Fruit fly (Drosophila melanogaster) whole organism, embryonic: ENCODE measurements around the gene CG8952.
A peak's percentile ranks its signal among the peaks of the same experiment; 100 is the strongest.

ENCODE experiments used
- ATbp ChIP-seq: fragments of 200-800 bp; sonication (Bioruptor generic); optimal IDR thresholded peaks from 2 replicates; lab custom pipeline; 2017; ENCODE audit warnings: missing biosample characterization, mild to moderate bottlenecking, missing genetic modification characterization, missing genetic modification reagents
- Ada2b ChIP-seq: fragments of 200-800 bp; sonication (Bioruptor generic); IDR thresholded peaks from 2 replicates; pipeline ENCODE4 v1.3.6; 2022; ENCODE audit warnings: missing biosample characterization, missing genetic modification characterization
- Awh ChIP-seq: fragments of 200-800 bp; sonication (Bioruptor generic); IDR thresholded peaks from 2 replicates; pipeline ENCODE4, ENCODE4 v1.3.6; 2022; ENCODE audit warnings: missing biosample characterization, missing genetic modification characterization
- CG10147 ChIP-seq: fragments of 200-800 bp; sonication (Bioruptor generic); optimal IDR thresholded peaks from 2 replicates; lab custom pipeline; 2019; ENCODE audit warnings: missing biosample characterization, mild to moderate bottlenecking, missing genetic modification characterization, moderate library complexity
- CG10654 ChIP-seq: fragments of 200-800 bp; sonication (Bioruptor generic); optimal IDR thresholded peaks from 2 replicates; lab custom pipeline; 2016; ENCODE audit warnings: missing biosample characterization, missing genetic modification characterization
- CG10979 ChIP-seq: fragments of 200-800 bp; sonication (Bioruptor generic); optimal IDR thresholded peaks from 2 replicates; lab custom pipeline; 2018; ENCODE audit warnings: missing biosample characterization, mild to moderate bottlenecking, missing genetic modification characterization, moderate library complexity
- CG11085 ChIP-seq: fragments of 200-800 bp; sonication (Bioruptor generic); IDR thresholded peaks from 2 replicates; pipeline ENCODE4 v1.3.6; 2022; ENCODE audit warnings: missing biosample characterization, missing genetic modification characterization
- CG11456 ChIP-seq: fragments of 200-800 bp; sonication (Bioruptor generic); IDR thresholded peaks from 3 replicates; pipeline ENCODE4 v1.3.6; 2022; ENCODE audit warnings: missing biosample characterization, missing genetic modification characterization
- CG12071 ChIP-seq: fragments of 200-800 bp; sonication (Bioruptor generic); optimal IDR thresholded peaks from 3 replicates; lab custom pipeline; 2018; ENCODE audit warnings: missing biosample characterization, mild to moderate bottlenecking, missing genetic modification characterization
- CG12155 ChIP-seq: fragments of 200-800 bp; sonication (Bioruptor generic); optimal IDR thresholded peaks from 3 replicates; lab custom pipeline; 2016; ENCODE audit warnings: missing biosample characterization, missing genetic modification characterization
- CG15514 ChIP-seq: fragments of 200-800 bp; sonication (Bioruptor generic); optimal IDR thresholded peaks from 3 replicates; lab custom pipeline; 2017; ENCODE audit warnings: missing biosample characterization, missing genetic modification characterization, mild to moderate bottlenecking, moderate library complexity, missing genetic modification reagents
- CG16813 ChIP-seq: fragments of 200-800 bp; sonication (Bioruptor generic); IDR thresholded peaks from 3 replicates; pipeline ENCODE4 v1.3.6; 2022; ENCODE audit warnings: missing biosample characterization, missing genetic modification characterization; ENCODE audit not compliant: partially characterized antibody
- CG18011 ChIP-seq: fragments of 200-800 bp; sonication (Bioruptor generic); optimal IDR thresholded peaks from 2 replicates; lab custom pipeline; 2017; ENCODE audit warnings: missing biosample characterization, missing genetic modification characterization, mild to moderate bottlenecking, moderate library complexity, missing genotype
- CG2678 ChIP-seq: fragments of 200-800 bp; sonication (Bioruptor generic); optimal IDR thresholded peaks from 3 replicates; lab custom pipeline; 2019; ENCODE audit warnings: missing biosample characterization, mild to moderate bottlenecking, missing genetic modification characterization, moderate library complexity
- CG32767 ChIP-seq: fragments of 200-800 bp; sonication (Bioruptor generic); IDR thresholded peaks from 2 replicates; pipeline ENCODE4 v1.3.6; 2022; ENCODE audit warnings: missing biosample characterization, missing genetic modification characterization
- CG42726 ChIP-seq: fragments of 200-800 bp; sonication (Bioruptor generic); IDR thresholded peaks from 2 replicates; pipeline ENCODE4 v1.3.6; 2022; ENCODE audit warnings: missing biosample characterization, missing genetic modification characterization; ENCODE audit not compliant: partially characterized antibody
- CG6854 ChIP-seq: fragments of 200-800 bp; sonication (Bioruptor generic); optimal IDR thresholded peaks from 3 replicates; lab custom pipeline; 2017; ENCODE audit warnings: missing biosample characterization, mild to moderate bottlenecking, missing genetic modification characterization
- CG8281 ChIP-seq: fragments of 200-800 bp; sonication (Bioruptor generic); optimal IDR thresholded peaks from 2 replicates; lab custom pipeline; 2018; ENCODE audit warnings: missing biosample characterization, mild to moderate bottlenecking, missing genetic modification characterization, moderate library complexity
- CG8924 ChIP-seq: fragments of 200-800 bp; optimal IDR thresholded peaks from 3 replicates; lab custom pipeline; 2019; ENCODE audit warnings: missing biosample characterization, mild to moderate bottlenecking, missing genetic modification characterization, moderate library complexity
- CG9932 ChIP-seq: fragments of 200-800 bp; sonication (Bioruptor generic); IDR thresholded peaks from 2 replicates; pipeline ENCODE4 v1.3.6; 2022; ENCODE audit warnings: missing biosample characterization, missing genetic modification characterization
- Chrac-16 ChIP-seq: fragments of 200-800 bp; sonication (Bioruptor generic); optimal IDR thresholded peaks from 3 replicates; lab custom pipeline; 2016; ENCODE audit warnings: missing biosample characterization, missing genetic modification characterization
- Dll ChIP-seq: fragments of 200-800 bp; sonication (Bioruptor generic); IDR thresholded peaks from 4 replicates; pipeline ENCODE4 v1.3.6; 2022; ENCODE audit warnings: missing biosample characterization, missing genetic modification characterization; ENCODE audit not compliant: partially characterized antibody
- Ets65A ChIP-seq: fragments of 200-800 bp; sonication (Bioruptor generic); peaks from one replicate; lab custom pipeline; 2016; ENCODE audit warnings: missing biosample characterization, missing genetic modification characterization
- Fer1 ChIP-seq: fragments of 200-800 bp; sonication (Bioruptor generic); optimal IDR thresholded peaks from 2 replicates; lab custom pipeline; 2017; ENCODE audit warnings: missing biosample characterization, mild to moderate bottlenecking, missing genetic modification characterization
- H15 ChIP-seq: fragments of 200-800 bp; sonication (Bioruptor generic); IDR thresholded peaks from 3 replicates; pipeline ENCODE4 v1.3.6; 2022; ENCODE audit warnings: missing biosample characterization, missing genetic modification characterization
- HLH54F ChIP-seq: fragments of 200-800 bp; sonication (Bioruptor generic); optimal IDR thresholded peaks from 3 replicates; lab custom pipeline; 2016; ENCODE audit warnings: missing biosample characterization, missing genetic modification characterization
- Hmr ChIP-seq: fragments of 200-800 bp; sonication (Bioruptor generic); optimal IDR thresholded peaks from 3 replicates; lab custom pipeline; 2017; ENCODE audit warnings: mild to moderate bottlenecking, missing biosample characterization, missing genetic modification reagents, missing genetic modification characterization
- Hr3 ChIP-seq: fragments of 200-800 bp; sonication (Bioruptor generic); optimal IDR thresholded peaks from 3 replicates; lab custom pipeline; 2016; ENCODE audit warnings: missing biosample characterization, missing genetic modification characterization
- Hr51 ChIP-seq, 2 experiments: fragments of 200-800 bp; sonication (Bioruptor generic); optimal IDR thresholded peaks; 2 replicates in 1 of 2; 3 replicates in 1 of 2; lab custom pipeline; 2016 to 2018; ENCODE audit warnings: missing biosample characterization in 2 of 2, missing genetic modification characterization in 2 of 2, mild to moderate bottlenecking in 1 of 2, moderate library complexity in 1 of 2
- NC2β ChIP-seq: fragments of 200-800 bp; sonication (Bioruptor generic); optimal IDR thresholded peaks from 2 replicates; lab custom pipeline; 2016; ENCODE audit warnings: missing biosample characterization, missing genetic modification characterization
- NfI ChIP-seq: fragments of 200-800 bp; sonication (Bioruptor generic); optimal IDR thresholded peaks from 3 replicates; lab custom pipeline; 2018; ENCODE audit warnings: missing biosample characterization, mild to moderate bottlenecking, missing genetic modification characterization, moderate library complexity
- Optix ChIP-seq: fragments of 200-800 bp; sonication (Bioruptor generic); IDR thresholded peaks from 3 replicates; pipeline ENCODE4 v1.3.6; 2022; ENCODE audit warnings: missing biosample characterization, missing genetic modification characterization
- Rx ChIP-seq: fragments of 200-800 bp; sonication (Bioruptor generic); IDR thresholded peaks from 2 replicates; pipeline ENCODE4 v1.3.6; 2022; ENCODE audit warnings: missing biosample characterization, missing genetic modification characterization
- br ChIP-seq: fragments of >200 bp; optimal IDR thresholded peaks from 2 replicates; lab custom pipeline; 2017
- chinmo ChIP-seq: fragments of 200-800 bp; sonication (Bioruptor generic); IDR thresholded peaks from 4 replicates; pipeline ENCODE4 v1.3.6; 2022; ENCODE audit warnings: missing biosample characterization, missing genetic modification characterization; ENCODE audit not compliant: partially characterized antibody
- da ChIP-seq: fragments of 200-800 bp; sonication (Bioruptor generic); optimal IDR thresholded peaks from 2 replicates; lab custom pipeline; 2016; ENCODE audit warnings: missing biosample characterization, missing genetic modification characterization
- gsb ChIP-seq: fragments of 200-800 bp; sonication (Bioruptor generic); IDR thresholded peaks from 2 replicates; pipeline ENCODE4 v1.3.6; 2022; ENCODE audit warnings: missing biosample characterization, missing genetic modification characterization
- hb ChIP-seq: fragments of 200-800 bp; sonication (Bioruptor generic); IDR thresholded peaks from 3 replicates; pipeline ENCODE4 v1.3.6; 2022; ENCODE audit warnings: missing biosample characterization, missing genetic modification characterization; ENCODE audit not compliant: partially characterized antibody
- jigr1 ChIP-seq: fragments of 200-800 bp; sonication (Bioruptor generic); IDR thresholded peaks from 3 replicates; pipeline ENCODE4 v1.3.6; 2022; ENCODE audit warnings: missing biosample characterization, missing genetic modification characterization
- lab ChIP-seq: fragments of 200-800 bp; sonication (Bioruptor generic); optimal IDR thresholded peaks from 3 replicates; lab custom pipeline; 2017; ENCODE audit warnings: missing biosample characterization, missing genetic modification characterization, mild to moderate bottlenecking, moderate library complexity, missing genetic modification reagents
- mirr ChIP-seq: fragments of 200-800 bp; sonication (Bioruptor generic); optimal IDR thresholded peaks from 3 replicates; lab custom pipeline; 2018; ENCODE audit warnings: missing biosample characterization, mild to moderate bottlenecking, missing genetic modification characterization
- pnt ChIP-seq: fragments of 200-800 bp; sonication (Bioruptor generic); optimal IDR thresholded peaks from 3 replicates; lab custom pipeline; 2016; ENCODE audit warnings: missing biosample characterization, missing genetic modification characterization
- pros ChIP-seq: fragments of 200-800 bp; sonication (Bioruptor generic); optimal IDR thresholded peaks from 3 replicates; lab custom pipeline; 2019; ENCODE audit warnings: missing biosample characterization, mild to moderate bottlenecking, missing genetic modification characterization, moderate library complexity
- rib ChIP-seq: fragments of 200-800 bp; sonication (Bioruptor generic); IDR thresholded peaks from 2 replicates; pipeline ENCODE4 v1.3.6; 2022; ENCODE audit warnings: missing biosample characterization, missing genetic modification characterization
- sens ChIP-seq: fragments of 200-800 bp; sonication (Bioruptor generic); peaks from one replicate; lab custom pipeline; 2016; ENCODE audit warnings: missing biosample characterization, missing genetic modification characterization
- sob ChIP-seq: fragments of 200-800 bp; sonication (Bioruptor generic); IDR thresholded peaks from 2 replicates; pipeline ENCODE4 v1.3.6; 2022; ENCODE audit warnings: missing biosample characterization, missing genetic modification characterization
- stwl ChIP-seq: fragments of 200-800 bp; sonication (Bioruptor generic); optimal IDR thresholded peaks from 3 replicates; lab custom pipeline; 2018; ENCODE audit warnings: missing biosample characterization, mild to moderate bottlenecking, missing genetic modification characterization, moderate library complexity
- tll ChIP-seq, 2 experiments: fragments of 200-800 bp in 1 of 2; fragments of >200 bp in 1 of 2; sonication (Bioruptor generic) in 1 of 2; optimal IDR thresholded peaks; 2 replicates each; lab custom pipeline; 2017 to 2019; ENCODE audit warnings: missing biosample characterization in 2 of 2, missing genetic modification characterization in 2 of 2, mild to moderate bottlenecking in 1 of 2, moderate library complexity in 1 of 2
- twi ChIP-seq: fragments of 200-800 bp; optimal IDR thresholded peaks from 2 replicates; lab custom pipeline; 2019; ENCODE audit warnings: missing biosample characterization, mild to moderate bottlenecking, missing genetic modification characterization, moderate library complexity
- vvl ChIP-seq: fragments of 200-800 bp; sonication (Bioruptor generic); IDR thresholded peaks from 2 replicates; pipeline ENCODE4 v1.3.6; 2022; ENCODE audit warnings: missing biosample characterization, missing genetic modification characterization
- wor ChIP-seq: fragments of 200-800 bp; sonication (Bioruptor generic); IDR thresholded peaks from 2 replicates; pipeline ENCODE4 v1.3.6; 2022; ENCODE audit warnings: missing biosample characterization, missing genetic modification characterization
- zen ChIP-seq: fragments of 200-800 bp; sonication (Bioruptor generic); optimal IDR thresholded peaks from 3 replicates; lab custom pipeline; 2018; ENCODE audit warnings: missing biosample characterization, mild to moderate bottlenecking, missing genetic modification characterization, moderate library complexity

The CG8952 gene

dm6 chrX:15805523-15805922, 39.3 kb upstream of the CG8952 start (continued):
- TF ChIP-seq CG10147: no peak
- no peak for TF ChIP-seq CG12071 (GFP tag; lab: Kevin White, UChicago)
- no peak for TF ChIP-seq CG11085 (GFP tag; lab: Robert Waterston, UW)
- no peak for TF ChIP-seq Rx (GFP tag; lab: Robert Waterston, UW)
- TF ChIP-seq CG10654 (GFP tag; lab: Kevin White, UChicago): no peak
- TF ChIP-seq CG10979 (tag; lab: Kevin White, UChicago): no peak
- no peak for TF ChIP-seq CG16813
- TF ChIP-seq ATbp: no peak
- no peak for TF ChIP-seq Ada2b (GFP tag; lab: Robert Waterston, UW)
- TF ChIP-seq br (lab: Kevin White, UChicago): no peak
- TF ChIP-seq CG2678 (tag; lab: Kevin White, UChicago): peak; percentile 21
- no peak for TF ChIP-seq NfI (GFP tag; lab: Kevin White, UChicago)
- no peak for TF ChIP-seq Dll (GFP tag; lab: Robert Waterston, UW)
- TF ChIP-seq CG8281 (tag; lab: Kevin White, UChicago): no peak
- no peak for TF ChIP-seq rib (GFP tag; lab: Robert Waterston, UW)
- TF ChIP-seq pnt (GFP tag; lab: Kevin White, UChicago): no peak
- no peak for TF ChIP-seq Hr51 (GFP tag; optimal IDR thresholded peaks at IDR 0.05; lab: Kevin White, UChicago)
- TF ChIP-seq chinmo: no peak
- no peak for TF ChIP-seq wor (GFP tag; lab: Robert Waterston, UW)
- no peak for TF ChIP-seq stwl (tag; lab: Kevin White, UChicago)
- TF ChIP-seq CG32767 (GFP tag; lab: Robert Waterston, UW): no peak
- TF ChIP-seq da: no peak
- no peak for TF ChIP-seq HLH54F
- no peak for TF ChIP-seq pros (GFP tag; lab: Kevin White, UChicago)
- no peak for TF ChIP-seq CG18011 (GFP tag; lab: Kevin White, UChicago)
- TF ChIP-seq CG9932 (GFP tag; lab: Robert Waterston, UW): no peak
- TF ChIP-seq Hmr (GFP tag; lab: Kevin White, UChicago): peak; percentile 49
- peak; percentile 11 for TF ChIP-seq CG6854 (GFP tag; lab: Kevin White, UChicago)
- TF ChIP-seq vvl: no peak
- TF ChIP-seq H15 (GFP tag; lab: Robert Waterston, UW): no peak
- no peak for TF ChIP-seq Hr3
- peak; percentile 25; the same call in 1 of the 2 replicates for TF ChIP-seq sob
- no peak for TF ChIP-seq Optix (GFP tag; lab: Robert Waterston, UW)
- no peak for TF ChIP-seq Chrac-16
- no peak for TF ChIP-seq CG42726 (GFP tag; lab: Robert Waterston, UW)
- no peak for TF ChIP-seq zen
- no peak for TF ChIP-seq CG11456
- no peak for TF ChIP-seq jigr1 (GFP tag; lab: Robert Waterston, UW)
- no peak for TF ChIP-seq tll (GFP tag; optimal IDR thresholded peaks at IDR 0.05; lab: Kevin White, UChicago)
- TF ChIP-seq CG15514 (GFP tag; lab: Kevin White, UChicago): peak; percentile 3
- peak; percentile 78 for TF ChIP-seq Ets65A (GFP tag; lab: Kevin White, UChicago)
- TF ChIP-seq lab (GFP tag; lab: Kevin White, UChicago): peak; percentile 22
- TF ChIP-seq Fer1 (GFP tag; lab: Kevin White, UChicago): peak; percentile 21
- no peak for TF ChIP-seq mirr (GFP tag; lab: Kevin White, UChicago)
- no peak for TF ChIP-seq twi (tag; lab: Kevin White, UChicago)
- no peak for TF ChIP-seq hb
- no peak for TF ChIP-seq Awh (GFP tag; lab: Robert Waterston, UW)
- TF ChIP-seq NC2β (GFP tag; lab: Kevin White, UChicago): no peak
- TF ChIP-seq CG12155 (GFP tag; lab: Kevin White, UChicago): no peak
- no peak for TF ChIP-seq gsb (GFP tag; lab: Robert Waterston, UW)
- TF ChIP-seq CG8924 (tag; lab: Kevin White, UChicago): no peak
- peak; percentile 61 for TF ChIP-seq sens (GFP tag; lab: Kevin White, UChicago)
